Fruit fly (Drosophila melanogaster) Kc167 (cell line): Measurements from ENCODE around the gene CG7091.

Source experiments
- Myc ChIP-seq: fragments of >200 bp; optimal IDR thresholded peaks from 2 replicates; lab custom pipeline; 2017; ENCODE audit warnings: missing external identifiers
- Sin3A ChIP-seq: fragments of >200 bp; optimal IDR thresholded peaks from 2 replicates; lab custom pipeline; 2018; ENCODE audit warnings: missing external identifiers
- h ChIP-seq: fragments of >200 bp; optimal IDR thresholded peaks from 3 replicates; lab custom pipeline; 2018; ENCODE audit warnings: missing external identifiers
- insv ChIP-seq: fragments of >200 bp; optimal IDR thresholded peaks from 3 replicates; lab custom pipeline; 2018; ENCODE audit warnings: missing external identifiers
- psq ChIP-seq: fragments of >200 bp; optimal IDR thresholded peaks from 2 replicates; lab custom pipeline; 2017; ENCODE audit warnings: missing external identifiers
- ttk ChIP-seq: sonication (Bioruptor generic); optimal IDR thresholded peaks from 2 replicates; lab custom pipeline; 2017; ENCODE audit warnings: missing external identifiers

The CG7091 gene

DNA sequence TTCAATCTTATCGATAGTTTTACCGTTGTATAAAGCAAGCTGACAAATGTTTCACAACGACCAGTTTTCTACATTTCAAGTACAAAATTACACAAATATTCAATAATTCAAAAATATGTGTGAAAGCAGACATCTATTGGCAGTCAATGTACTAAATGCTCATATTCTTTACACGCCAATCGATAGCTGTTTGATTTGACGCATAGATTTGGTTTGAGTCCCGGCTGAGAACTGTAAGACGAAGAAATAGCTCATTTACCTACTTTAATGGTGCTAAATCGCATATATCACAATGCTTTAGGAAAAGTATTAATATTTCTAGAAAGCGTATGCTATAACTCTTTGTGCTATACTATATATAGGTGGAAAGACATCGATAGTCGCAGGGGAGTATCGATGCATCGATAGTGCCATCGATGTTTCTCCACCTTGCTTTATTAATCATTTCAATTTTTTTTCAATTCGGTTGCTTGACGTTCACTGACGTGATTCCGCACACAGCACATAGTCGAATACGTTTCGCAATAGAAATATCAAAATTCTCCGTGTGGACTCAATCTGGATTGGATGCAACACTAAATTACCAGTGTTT is 2.9 kb downstream of the CG7091 start, which contains the start of gene Paip2:
Paip2 (plus strand) TSS at position 165 of the 592 bp plus-strand sequence.
- no peak for TF ChIP-seq Sin3A

DNA sequence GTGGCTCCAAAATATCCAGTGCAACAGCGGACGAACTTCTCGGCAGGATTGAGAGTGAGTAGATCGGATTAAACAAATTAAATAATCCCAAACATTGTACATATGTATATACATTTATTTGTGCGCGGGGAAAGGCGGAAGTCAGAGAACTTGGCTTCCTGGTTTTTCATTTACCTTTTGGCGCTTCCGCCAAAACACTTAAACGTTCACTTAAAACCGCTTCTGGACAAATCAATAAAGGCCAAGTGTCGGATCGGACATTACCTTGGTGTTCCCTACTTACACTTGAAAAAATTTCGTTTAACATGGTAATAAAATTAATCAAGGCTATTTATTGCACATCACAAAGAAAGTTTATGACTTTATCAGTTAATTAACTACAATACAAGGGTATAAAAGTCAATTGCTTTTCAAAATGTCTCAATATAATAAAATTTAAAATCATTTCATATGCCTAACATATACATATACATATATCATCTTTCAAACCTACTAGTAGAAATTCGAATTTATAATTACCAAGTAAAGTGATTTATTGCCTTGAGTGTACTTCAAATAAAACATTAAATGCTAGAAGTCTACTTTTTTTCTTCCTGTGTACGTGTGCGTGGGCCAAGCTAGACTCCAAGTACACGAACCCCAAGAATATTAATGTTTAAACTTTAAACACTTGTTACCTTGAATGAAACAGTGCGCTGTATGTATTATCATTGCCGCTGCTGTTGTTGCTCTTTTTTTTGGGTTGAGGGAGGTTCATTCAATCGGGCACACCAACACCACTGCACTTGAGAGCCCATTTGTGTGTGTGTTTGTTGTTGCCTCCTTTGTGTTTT is 3.8 kb downstream of the CG7091 start:
- TF ChIP-seq h (lab: Kevin White, UChicago) (no peak), ttk (lab: Kevin White, UChicago) (no peak), Sin3A (no peak), psq (no peak), Myc (lab: Kevin White, UChicago) (no peak), insv (no peak)

- TF ChIP-seq Myc (lab: Kevin White, UChicago) (no peak), h (lab: Kevin White, UChicago) (no peak), psq (no peak), insv (no peak), ttk (lab: Kevin White, UChicago) (no peak), Sin3A (no peak)
These were observed 4.6 kb downstream of the CG7091 start for dm6 chr3R:12982167-12982981.

- no peak for TF ChIP-seq ttk (lab: Kevin White, UChicago)
- no peak for TF ChIP-seq psq
- TF ChIP-seq Sin3A = no peak
- TF ChIP-seq insv = no peak
These were observed 5.3 kb downstream of the CG7091 start for dm6 chr3R:12982982-12983633.

DNA sequence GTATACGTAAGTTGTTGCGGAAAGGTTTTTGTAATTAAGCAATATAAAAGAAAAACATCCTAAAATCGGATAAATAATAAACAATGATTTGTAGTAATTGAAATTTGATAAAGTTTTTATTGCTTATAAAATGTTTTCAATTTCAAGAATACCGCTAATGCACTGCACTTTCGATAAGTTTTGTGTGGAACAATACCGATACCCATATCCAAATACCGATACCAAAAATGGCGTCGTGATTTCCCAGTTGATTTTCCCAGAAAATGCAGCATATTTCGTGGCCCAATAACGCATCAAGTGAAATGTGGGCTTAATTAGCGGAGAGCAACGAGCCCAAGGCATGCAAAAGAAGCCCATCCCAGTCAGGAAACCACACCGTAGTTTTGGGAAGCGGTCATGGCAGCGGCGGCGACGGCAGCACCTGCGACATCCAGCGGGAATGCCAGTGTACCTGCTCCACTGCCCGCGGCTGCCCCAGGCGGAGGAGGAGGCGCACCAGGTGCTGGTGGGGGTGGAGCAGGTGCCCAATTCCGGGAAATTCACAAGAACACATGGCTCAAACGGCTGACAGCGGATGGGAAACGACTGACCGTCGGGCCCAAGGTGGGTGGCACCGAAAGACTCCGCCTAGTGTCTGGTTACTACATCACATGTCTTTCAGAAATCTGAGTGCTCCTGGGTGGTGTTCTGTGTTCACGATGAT is 8.2 kb downstream of the CG7091 start, which contains the start of gene CG31342:
CG31342 (plus strand) TSS at position 214 of the 703 bp plus-strand sequence.
- TF ChIP-seq Sin3A (no peak), h (lab: Kevin White, UChicago) (no peak), psq (no peak), insv (no peak), ttk (lab: Kevin White, UChicago) (no peak), Myc (lab: Kevin White, UChicago) (no peak)

DNA sequence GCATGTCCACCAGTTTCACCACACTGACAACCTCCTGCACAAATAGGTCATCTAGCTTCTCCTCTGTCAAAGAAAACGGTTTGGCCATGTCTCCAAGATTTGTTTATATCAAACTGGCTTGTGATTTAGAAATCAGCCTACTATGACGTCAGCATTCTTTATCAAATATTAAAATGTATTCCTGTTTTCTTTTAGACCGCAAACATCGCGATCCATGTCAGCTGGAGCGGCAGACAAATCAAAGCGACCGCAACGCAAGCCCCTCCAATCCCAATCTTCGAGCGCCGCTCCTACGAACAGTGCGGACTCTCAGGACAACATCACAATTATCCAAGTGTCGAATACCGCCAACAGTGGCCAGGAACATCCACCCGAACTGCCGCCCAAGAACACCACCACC is 10.6 kb downstream of the CG7091 start, which contains the start of gene CG14383:
CG14383 (minus strand) TSS at position 101 of the 400 bp plus-strand sequence.
- TF ChIP-seq Sin3A (no peak), ttk (lab: Kevin White, UChicago) (no peak), psq (no peak), Myc (lab: Kevin White, UChicago) (no peak), h (lab: Kevin White, UChicago) (no peak), insv (no peak)

DNA sequence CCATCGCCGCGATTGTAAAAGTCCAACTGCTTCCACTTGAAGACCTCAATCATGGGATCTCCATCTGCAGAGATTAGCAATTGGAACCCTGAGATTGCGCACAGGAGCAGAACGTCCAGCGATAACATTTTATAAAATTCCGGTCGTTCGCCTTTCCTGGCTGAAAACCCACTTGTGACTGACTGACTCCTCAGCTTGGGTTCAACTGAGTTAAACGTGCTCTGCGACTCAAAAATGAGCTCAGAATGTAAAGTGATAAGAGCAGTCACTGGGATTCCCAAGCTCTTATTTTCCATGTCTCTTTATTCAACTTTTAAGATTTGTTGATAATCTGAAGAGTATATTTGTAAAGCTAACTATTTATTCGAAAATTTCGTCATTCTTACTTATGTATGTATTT is 15.2 kb downstream of the CG7091 start, which contains the start of gene yellow-f:
yellow-f (minus strand) TSS at position 184 of the 400 bp plus-strand sequence.
- no peak for TF ChIP-seq insv
- no peak for TF ChIP-seq Myc (lab: Kevin White, UChicago)
- TF ChIP-seq Sin3A = no peak
- TF ChIP-seq h (lab: Kevin White, UChicago) = no peak

dm6 chr3R:12995047-12995446 is 17.2 kb downstream of the CG7091 start, which contains the start of gene yellow-f2:
Gene yellow-f2, minus strand, starts transcription at chr3R:12995147.
- TF ChIP-seq Sin3A = no peak
- TF ChIP-seq insv = no peak
- TF ChIP-seq Myc (lab: Kevin White, UChicago) = no peak
- TF ChIP-seq ttk (lab: Kevin White, UChicago) = no peak
- no peak for TF ChIP-seq h (lab: Kevin White, UChicago)
- no peak for TF ChIP-seq psq

DNA sequence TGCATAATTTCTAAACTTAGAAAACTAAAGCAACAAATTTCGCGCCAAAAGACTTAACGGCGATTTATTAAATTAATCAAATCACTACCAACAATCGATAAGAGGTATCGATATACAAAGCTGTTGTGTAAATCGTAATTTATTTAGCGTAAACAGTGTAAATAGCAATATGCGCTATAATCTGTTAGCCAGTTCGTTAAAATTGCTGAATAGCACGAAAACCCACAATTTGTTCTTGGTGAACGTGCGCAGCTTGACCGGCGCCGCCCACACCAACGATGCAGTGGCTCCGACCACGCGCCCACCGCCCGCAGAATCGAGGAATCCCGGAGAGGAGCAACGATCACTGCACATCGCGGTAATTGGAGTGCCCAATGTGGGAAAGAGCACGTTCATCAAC is 17.7 kb downstream of the CG7091 start, which contains the start of gene CG7488:
CG7488 (plus strand) TSS at position 99 of the 400 bp plus-strand sequence.
- no peak for TF ChIP-seq Sin3A
- TF ChIP-seq h (lab: Kevin White, UChicago) = no peak
- TF ChIP-seq insv = no peak
- TF ChIP-seq ttk (lab: Kevin White, UChicago) = no peak
- TF ChIP-seq Myc (lab: Kevin White, UChicago) = no peak
- TF ChIP-seq psq = no peak

DNA sequence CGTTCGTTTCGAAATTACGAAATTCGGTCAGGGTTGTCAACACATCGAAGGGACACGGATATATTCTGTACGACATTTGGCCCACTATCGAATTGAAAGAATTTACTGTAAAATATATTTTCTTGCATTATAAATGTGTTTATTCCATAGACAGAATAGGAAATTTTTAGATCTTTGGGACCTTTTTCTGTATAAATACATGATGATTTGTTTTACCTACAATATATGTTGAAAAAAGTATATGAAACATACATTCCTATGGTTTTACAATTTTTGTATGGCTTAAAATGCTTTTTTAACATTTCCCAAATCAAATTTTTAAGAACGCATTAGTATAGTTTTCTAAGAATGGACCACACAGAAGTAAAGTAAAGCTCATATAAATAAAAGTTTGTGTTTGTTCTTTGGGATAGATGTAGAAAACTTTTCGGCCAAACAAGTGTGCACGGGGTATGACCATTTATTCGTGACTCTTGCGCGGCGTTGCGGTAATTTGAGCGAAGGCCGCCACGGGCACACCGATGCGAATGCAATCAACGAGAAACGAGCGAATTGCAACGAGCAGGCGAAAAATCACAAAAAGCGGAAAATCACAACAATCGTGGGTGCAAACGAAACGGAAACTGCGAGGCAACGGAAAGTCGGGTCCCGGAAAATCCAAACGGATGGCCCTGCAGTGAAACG is 19.9 kb downstream of the CG7091 start, which contains the start of the genes CG17327, CG44194 and CG7518:
CG17327 (minus strand) TSS at position 177 of the 684 bp plus-strand sequence.
CG44194 (minus strand) TSS at position 177 of the 684 bp plus-strand sequence.
CG7518 (plus strand) TSS at position 540 of the 684 bp plus-strand sequence.
- no peak for TF ChIP-seq insv
- no peak for TF ChIP-seq Sin3A
- no peak for TF ChIP-seq psq
- TF ChIP-seq Myc (lab: Kevin White, UChicago) = no peak
- TF ChIP-seq ttk (lab: Kevin White, UChicago) = no peak
- no peak for TF ChIP-seq h (lab: Kevin White, UChicago)

- TF ChIP-seq ttk (lab: Kevin White, UChicago) (no peak), psq (no peak), Myc (lab: Kevin White, UChicago) (no peak), insv (no peak), Sin3A (no peak), h (lab: Kevin White, UChicago) (no peak)
These were observed 20.4 kb downstream of the CG7091 start for dm6 chr3R:12998234-12998591.
